Worm (Caenorhabditis elegans): ENCODE results near the gene tsp-12.

Gene tsp-12

ce11 chrIV:10151439-10151997 is 1.1 kb upstream of the tsp-12 start, which contains the start of gene copg-1:
Gene copg-1, plus strand, starts transcription at chrIV:10151947.
- peak; percentile 28 for TF ChIP-seq nfya-1 (tag; optimal IDR thresholded peaks at IDR 0.05)
- no peak for TF ChIP-seq hlh-6 (tag; optimal IDR thresholded peaks at IDR 0.05)
- TF ChIP-seq unc-42 (tag; optimal IDR thresholded peaks at IDR 0.05): peak; percentile 84

- no peak for TF ChIP-seq nhr-232 (tag; optimal IDR thresholded peaks at IDR 0.05)
Measured at ce11 chrIV:10148938-10149337, 1.5 kb downstream of the tsp-12 start, which contains the start of gene pigs-1. Gene pigs-1, minus strand, starts transcription at chrIV:10149038.

DNA sequence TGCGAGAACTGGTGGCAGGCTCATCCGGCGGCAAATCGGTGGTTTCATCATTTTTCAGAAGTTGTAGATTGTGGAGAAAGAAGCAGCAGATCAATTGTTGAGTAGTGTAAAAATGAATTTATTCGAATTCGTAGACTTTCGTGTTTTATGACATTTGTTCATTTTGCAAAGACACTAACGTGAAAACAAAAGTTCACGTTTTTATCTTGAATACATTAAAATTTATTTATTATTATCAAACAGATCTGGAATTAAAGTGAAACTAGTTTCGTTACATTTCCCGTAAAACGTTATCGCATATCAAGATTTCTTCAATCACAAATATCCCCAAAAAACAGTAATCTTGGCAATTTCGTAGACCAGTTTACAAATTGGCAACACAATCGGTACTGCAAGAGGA is 3.5 kb downstream of the tsp-12 start, which contains the start of gene T14G10.8:
TSS of gene T14G10.8 (minus strand) at position 101 of the 400 bp plus-strand sequence.
- TF ChIP-seq ceh-18 (tag; optimal IDR thresholded peaks at IDR 0.05): no peak
- TF ChIP-seq ahr-1 (tag; optimal IDR thresholded peaks at IDR 0.05): no peak
- no peak for TF ChIP-seq hlh-8 (tag; optimal IDR thresholded peaks at IDR 0.05)
- TF ChIP-seq ref-2 (tag; optimal IDR thresholded peaks at IDR 0.05): no peak
- no peak for TF ChIP-seq mec-3 (tag; optimal IDR thresholded peaks at IDR 0.05; ENCODE audit: borderline replicate concordance)
- TF ChIP-seq hlh-13 (GFP tag; optimal IDR thresholded peaks at IDR 0.05): no peak
- no peak for TF ChIP-seq ama-1 (optimal IDR thresholded peaks at IDR 0.05)
- no peak for TF ChIP-seq dmd-4 (tag; optimal IDR thresholded peaks at IDR 0.05; ENCODE audit: borderline replicate concordance)
- no peak for TF ChIP-seq ceh-45 (GFP tag; IDR thresholded peaks at IDR 0.05)
- TF ChIP-seq unc-42 (tag; optimal IDR thresholded peaks at IDR 0.05): no peak
- no peak for TF ChIP-seq Y22D7AL.16 (tag; optimal IDR thresholded peaks at IDR 0.05)
- TF ChIP-seq ceh-9 (tag; optimal IDR thresholded peaks at IDR 0.05): no peak
- no peak for TF ChIP-seq ceh-31 (tag; optimal IDR thresholded peaks at IDR 0.05)
- no peak for TF ChIP-seq fax-1 (tag; optimal IDR thresholded peaks at IDR 0.05)

- no peak for TF ChIP-seq ceh-9 (tag; optimal IDR thresholded peaks at IDR 0.05)
- TF ChIP-seq fax-1 (tag; optimal IDR thresholded peaks at IDR 0.05): no peak
- TF ChIP-seq C38D4.7 (GFP tag; optimal IDR thresholded peaks at IDR 0.05): no peak
- TF ChIP-seq Y22D7AL.16 (tag; optimal IDR thresholded peaks at IDR 0.05): no peak
- TF ChIP-seq K09A11.1 (tag; optimal IDR thresholded peaks at IDR 0.05; ENCODE audit: insufficient read depth): no peak
- no peak for TF ChIP-seq sox-2 (GFP tag; IDR thresholded peaks at IDR 0.05)
- no peak for TF ChIP-seq ttx-3 (tag; optimal IDR thresholded peaks at IDR 0.05)
- no peak for TF ChIP-seq K02D7.2 (tag; optimal IDR thresholded peaks at IDR 0.05)
- no peak for TF ChIP-seq pax-1 (tag; optimal IDR thresholded peaks at IDR 0.05)
- TF ChIP-seq eyg-1 (tag; optimal IDR thresholded peaks at IDR 0.05): no peak
- no peak for TF ChIP-seq ceh-30 (tag; optimal IDR thresholded peaks at IDR 0.05)
- no peak for TF ChIP-seq odd-2 (tag; optimal IDR thresholded peaks at IDR 0.05)
- TF ChIP-seq ceh-24 (tag; optimal IDR thresholded peaks at IDR 0.05): no peak
- TF ChIP-seq T23F11.4 (GFP tag; optimal IDR thresholded peaks at IDR 0.05): no peak
Measured at ce11 chrIV:10144909-10145308, 5.5 kb downstream of the tsp-12 start.

DNA sequence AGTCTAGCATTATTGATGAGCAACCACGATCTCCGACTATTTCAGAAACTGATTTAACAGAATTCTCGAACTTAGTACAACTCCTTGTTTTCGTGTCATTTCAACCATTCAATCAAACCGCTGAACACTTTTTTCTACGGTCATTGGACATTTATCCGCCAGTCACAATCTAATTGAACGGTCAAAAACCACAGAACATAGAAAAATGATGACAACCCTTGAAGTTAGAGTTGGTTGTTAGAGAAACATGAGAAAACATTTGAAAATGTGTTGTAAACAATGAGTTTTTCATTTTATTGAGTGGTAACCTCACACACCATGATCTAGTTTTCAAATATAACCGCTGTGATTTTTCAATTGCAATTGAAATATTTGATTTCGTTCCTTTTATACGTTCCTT is 5.9 kb downstream of the tsp-12 start:
- TF ChIP-seq K09A11.1 (tag; optimal IDR thresholded peaks at IDR 0.05; ENCODE audit: insufficient read depth) (no peak), che-1 (tag; optimal IDR thresholded peaks at IDR 0.05) (no peak), C38D4.7 (GFP tag; optimal IDR thresholded peaks at IDR 0.05) (no peak), ceh-22 (tag; optimal IDR thresholded peaks at IDR 0.05) (no peak), fax-1 (tag; optimal IDR thresholded peaks at IDR 0.05) (no peak), pha-2 (tag; optimal IDR thresholded peaks at IDR 0.05) (no peak)

DNA sequence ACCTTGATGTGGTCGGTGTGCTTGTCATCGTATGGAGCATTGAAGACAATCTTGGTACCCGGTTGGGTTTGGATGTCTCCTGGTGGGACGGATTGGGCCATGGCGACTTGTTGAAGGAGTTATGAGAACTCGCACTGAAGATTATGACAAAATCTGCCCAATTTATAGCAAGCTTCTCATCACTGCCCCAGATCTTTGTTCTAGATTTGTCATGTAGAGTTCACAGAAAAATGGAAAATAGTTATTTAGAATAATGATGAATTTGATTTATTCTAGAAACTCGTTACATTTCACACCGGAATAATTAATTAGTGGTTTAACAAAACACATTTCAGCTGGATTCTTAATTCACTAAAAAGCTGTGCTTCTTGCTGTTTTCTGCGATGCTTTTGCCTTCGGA is 6.8 kb downstream of the tsp-12 start, which contains the start of gene msp-38:
TSS of gene msp-38 (minus strand) at position 101 of the 400 bp plus-strand sequence.
- TF ChIP-seq fkh-10 (GFP tag; optimal IDR thresholded peaks at IDR 0.05) (no peak), ceh-9 (tag; optimal IDR thresholded peaks at IDR 0.05) (no peak), nhr-11 (tag; optimal IDR thresholded peaks at IDR 0.05) (no peak), syd-9 (tag; optimal IDR thresholded peaks at IDR 0.05) (no peak), nfya-1 (tag; optimal IDR thresholded peaks at IDR 0.05) (no peak), ceh-48 (tag; optimal IDR thresholded peaks at IDR 0.05) (no peak), che-1 (tag; optimal IDR thresholded peaks at IDR 0.05) (no peak), ref-2 (tag; optimal IDR thresholded peaks at IDR 0.05) (no peak), tbx-7 (tag; optimal IDR thresholded peaks at IDR 0.05) (no peak), rnt-1 (tag; optimal IDR thresholded peaks at IDR 0.05) (no peak), pag-3 (tag; optimal IDR thresholded peaks at IDR 0.05; ENCODE audit: borderline replicate concordance) (no peak), ceh-14 (tag; optimal IDR thresholded peaks at IDR 0.05) (no peak), pha-4 (tag; optimal IDR thresholded peaks at IDR 0.05) (no peak), pax-1 (tag; optimal IDR thresholded peaks at IDR 0.05) (no peak), ttx-3 (tag; optimal IDR thresholded peaks at IDR 0.05) (no peak), unc-42 (tag; optimal IDR thresholded peaks at IDR 0.05) (no peak), pros-1 (tag; optimal IDR thresholded peaks at IDR 0.05) (no peak), sdc-2 (tag; optimal IDR thresholded peaks at IDR 0.05) (no peak), hlh-13 (GFP tag; optimal IDR thresholded peaks at IDR 0.05) (no peak), ceh-30 (tag; optimal IDR thresholded peaks at IDR 0.05) (no peak)

All from whole organism, late embryonic.